Fruit fly (Drosophila melanogaster) whole organism, pupa: ENCODE data around the gene Sec71.

Experiments used
- CG4496 ChIP-seq: fragments of 200-800 bp; sonication (Bioruptor generic); IDR thresholded peaks from 3 replicates; pipeline ENCODE4 v1.3.6; 2022; ENCODE audit warnings: missing biosample characterization, missing genetic modification characterization
- D1 ChIP-seq: fragments of 200-800 bp; sonication (Bioruptor generic); optimal IDR thresholded peaks from 2 replicates; lab custom pipeline; 2018; ENCODE audit warnings: missing biosample characterization, mild to moderate bottlenecking, missing genetic modification characterization, moderate library complexity
- Ets98B ChIP-seq: fragments of 200-800 bp; sonication (Bioruptor generic); IDR thresholded peaks from 2 replicates; pipeline ENCODE4 v1.3.6; 2022; ENCODE audit warnings: missing biosample characterization, missing genetic modification characterization

dm6 chr2L:13811323-13811722 lies 18.0 kb downstream of the Sec71 start, which contains the start of the genes Adat1 and CG16865:
- TF ChIP-seq CG4496 (GFP tag; lab: Robert Waterston, UW) (no peak), Ets98B (GFP tag; lab: Robert Waterston, UW) (no peak), D1 (tag; lab: Kevin White, UChicago) (no peak)
